Worm (Caenorhabditis elegans) whole organism, late embryonic: ENCODE measurements around the gene taf-8.

ENCODE experiments used
- K02D7.2 ChIP-seq: sonication (generic microtip); optimal IDR thresholded peaks from 2 replicates; lab custom pipeline; 2017; ENCODE audit warnings: mild to moderate bottlenecking, missing genetic modification characterization, missing compliant biosample characterization
- ama-1 ChIP-seq: fragments of 150-350 bp; optimal IDR thresholded peaks from 2 replicates; lab custom pipeline; 2014
- ceh-14 ChIP-seq: sonication (generic microtip); optimal IDR thresholded peaks from 2 replicates; lab custom pipeline; 2016; ENCODE audit warnings: missing genotype, missing genetic modification characterization, missing compliant biosample characterization
- ceh-18 ChIP-seq: sonication (generic microtip); optimal IDR thresholded peaks from 2 replicates; lab custom pipeline; 2016; ENCODE audit warnings: missing genetic modification characterization, missing compliant biosample characterization
- che-1 ChIP-seq: sonication (generic microtip); optimal IDR thresholded peaks from 2 replicates; lab custom pipeline; 2016; ENCODE audit warnings: mild to moderate bottlenecking, missing genetic modification characterization, missing compliant biosample characterization
- elt-2 ChIP-seq: sonication (generic microtip); optimal IDR thresholded peaks from 2 replicates; lab custom pipeline; 2016; ENCODE audit warnings: missing genetic modification reagents, missing genetic modification characterization, missing compliant biosample characterization
- fkh-6 ChIP-seq: sonication (generic microtip); optimal IDR thresholded peaks from 2 replicates; lab custom pipeline; 2016; ENCODE audit warnings: missing genetic modification characterization, missing compliant biosample characterization
- hlh-13 ChIP-seq: fragments of 200-800 bp; sonication (Bioruptor generic); optimal IDR thresholded peaks from 2 replicates; lab custom pipeline; 2018; ENCODE audit warnings: mild to moderate bottlenecking, missing genetic modification characterization, missing compliant biosample characterization
- nfya-1 ChIP-seq: sonication (generic microtip); optimal IDR thresholded peaks from 2 replicates; lab custom pipeline; 2017; ENCODE audit warnings: missing genetic modification characterization, mild to moderate bottlenecking, missing compliant biosample characterization, antibody characterized with exemption, moderate library complexity
- nhr-11 ChIP-seq: fragments of 150-350 bp; optimal IDR thresholded peaks from 2 replicates; lab custom pipeline; 2014; ENCODE audit warnings: missing biosample characterization, missing genetic modification characterization
- nhr-232 ChIP-seq: sonication (generic microtip); optimal IDR thresholded peaks from 2 replicates; lab custom pipeline; 2016; ENCODE audit warnings: missing genetic modification characterization, missing compliant biosample characterization
- npax-4 ChIP-seq: sonication (generic microtip); optimal IDR thresholded peaks from 2 replicates; lab custom pipeline; 2016; ENCODE audit warnings: missing genetic modification characterization, missing compliant biosample characterization
- tbx-2 ChIP-seq: sonication (generic microtip); optimal IDR thresholded peaks from 2 replicates; lab custom pipeline; 2016; ENCODE audit warnings: missing genetic modification characterization, missing compliant biosample characterization
- unc-42 ChIP-seq: sonication (generic microtip); optimal IDR thresholded peaks from 2 replicates; lab custom pipeline; 2016; ENCODE audit warnings: missing genotype, missing genetic modification characterization, missing compliant biosample characterization

DNA sequence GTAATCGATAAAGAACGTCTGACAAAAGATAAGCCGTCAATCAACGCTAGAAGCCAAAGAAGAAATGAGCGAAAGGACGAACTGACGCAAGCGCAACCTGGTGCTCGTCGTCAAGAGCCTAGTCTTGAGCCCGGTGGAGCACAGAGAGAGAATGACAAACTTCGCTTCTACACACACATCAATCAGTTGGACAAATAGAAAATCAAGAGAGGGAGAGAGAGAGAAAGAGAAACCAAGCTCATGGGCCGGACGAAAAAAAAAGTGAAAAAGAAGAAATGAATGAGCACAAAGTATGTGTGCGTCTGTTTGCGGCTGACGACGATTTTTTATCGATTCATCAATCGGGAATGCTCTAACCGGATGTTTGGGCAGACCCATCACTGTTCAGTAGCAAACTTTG, 48.0 kb upstream of the taf-8 start:
- no peak for TF ChIP-seq ama-1 (lab: Kevin White, UChicago)
- no peak for TF ChIP-seq nhr-232 (tag; lab: Kevin White, UChicago)
- no peak for TF ChIP-seq unc-42 (tag; lab: Kevin White, UChicago)
- TF ChIP-seq nfya-1 (tag; lab: Kevin White, UChicago) = peak; percentile 26
- TF ChIP-seq ceh-14 (tag; lab: Kevin White, UChicago) = no peak
- TF ChIP-seq hlh-13 (GFP tag; lab: Kevin White, UChicago) = no peak
- TF ChIP-seq nhr-11 (tag; lab: Kevin White, UChicago) = no peak
- TF ChIP-seq K02D7.2 (tag; lab: Kevin White, UChicago) = no peak
- no peak for TF ChIP-seq fkh-6 (tag; lab: Kevin White, UChicago)
- peak; percentile 83 for TF ChIP-seq ceh-18 (tag; lab: Kevin White, UChicago)
- TF ChIP-seq elt-2 (tag; lab: Kevin White, UChicago) = no peak
- no peak for TF ChIP-seq tbx-2
- no peak for TF ChIP-seq npax-4 (tag; lab: Kevin White, UChicago)
- TF ChIP-seq che-1 = no peak
